Fruit fly (Drosophila melanogaster) whole organism, embryonic: ENCODE results near the gene Pex7.

Experiments used
- Abd-B ChIP-seq: fragments of 200-800 bp; sonication (Bioruptor generic); optimal IDR thresholded peaks from 2 replicates; lab custom pipeline; 2018; ENCODE audit warnings: missing biosample characterization, mild to moderate bottlenecking, missing genetic modification characterization, moderate library complexity
- Atf-2 ChIP-seq: fragments of 200-800 bp; sonication (Bioruptor generic); optimal IDR thresholded peaks from 2 replicates; lab custom pipeline; 2016; ENCODE audit warnings: missing biosample characterization, missing genetic modification characterization
- Bdp1 ChIP-seq: fragments of 200-800 bp; sonication (Bioruptor generic); optimal IDR thresholded peaks from 3 replicates; lab custom pipeline; 2016; ENCODE audit warnings: missing biosample characterization, missing genetic modification characterization
- CG10462 ChIP-seq: fragments of 200-800 bp; sonication (Bioruptor generic); optimal IDR thresholded peaks from 2 replicates; lab custom pipeline; 2016; ENCODE audit warnings: missing biosample characterization, missing genetic modification characterization
- CG10543 ChIP-seq: fragments of 200-800 bp; sonication (Bioruptor generic); optimal IDR thresholded peaks from 3 replicates; lab custom pipeline; 2017; ENCODE audit warnings: missing biosample characterization, mild to moderate bottlenecking, missing genetic modification characterization, moderate library complexity
- CG10959 ChIP-seq: fragments of 200-800 bp; sonication (Bioruptor generic); IDR thresholded peaks from 2 replicates; pipeline ENCODE4 v1.3.6; 2022; ENCODE audit warnings: missing biosample characterization, missing genetic modification characterization
- CG11093 ChIP-seq: fragments of 200-800 bp; sonication (Bioruptor generic); IDR thresholded peaks from 3 replicates; pipeline ENCODE4 v1.3.6; 2022; ENCODE audit warnings: missing biosample characterization, missing genetic modification characterization
- CG11695 ChIP-seq: fragments of 200-800 bp; sonication (Bioruptor generic); IDR thresholded peaks from 3 replicates; pipeline ENCODE4 v1.3.6; 2022; ENCODE audit warnings: missing biosample characterization, missing genetic modification characterization
- CG12219 ChIP-seq: fragments of 200-800 bp; sonication (Bioruptor generic); optimal IDR thresholded peaks from 3 replicates; lab custom pipeline; 2018; ENCODE audit warnings: missing biosample characterization, mild to moderate bottlenecking, missing genetic modification characterization
- CG1529 ChIP-seq: fragments of 200-800 bp; sonication (Bioruptor generic); optimal IDR thresholded peaks from 3 replicates; lab custom pipeline; 2018; ENCODE audit warnings: missing biosample characterization, missing genetic modification characterization
- CG16813 ChIP-seq: fragments of 200-800 bp; sonication (Bioruptor generic); IDR thresholded peaks from 3 replicates; pipeline ENCODE4 v1.3.6; 2022; ENCODE audit warnings: missing biosample characterization, missing genetic modification characterization; ENCODE audit not compliant: partially characterized antibody
- CG17802 ChIP-seq: fragments of 200-800 bp; sonication (Bioruptor generic); optimal IDR thresholded peaks from 2 replicates; lab custom pipeline; 2018; ENCODE audit warnings: missing biosample characterization, mild to moderate bottlenecking, missing genetic modification characterization, moderate library complexity
- CG18262 ChIP-seq: fragments of 200-800 bp; optimal IDR thresholded peaks from 3 replicates; lab custom pipeline; 2019; ENCODE audit warnings: missing biosample characterization, mild to moderate bottlenecking, missing genetic modification characterization, moderate library complexity
- CG1832 ChIP-seq: fragments of 200-800 bp; sonication (Bioruptor generic); optimal IDR thresholded peaks from 2 replicates; lab custom pipeline; 2017; ENCODE audit warnings: missing biosample characterization, mild to moderate bottlenecking, missing genetic modification characterization, inconsistent platforms
- CG2678 ChIP-seq: fragments of 200-800 bp; sonication (Bioruptor generic); optimal IDR thresholded peaks from 3 replicates; lab custom pipeline; 2019; ENCODE audit warnings: missing biosample characterization, mild to moderate bottlenecking, missing genetic modification characterization, moderate library complexity
- CG30020 ChIP-seq: fragments of 200-800 bp; optimal IDR thresholded peaks from 2 replicates; lab custom pipeline; 2019; ENCODE audit warnings: missing biosample characterization, mild to moderate bottlenecking, missing genetic modification characterization, moderate library complexity
- CG30403 ChIP-seq: fragments of 200-800 bp; sonication (Bioruptor generic); optimal IDR thresholded peaks from 3 replicates; lab custom pipeline; 2016; ENCODE audit warnings: missing biosample characterization, missing genetic modification characterization
- CG34224 ChIP-seq: fragments of 200-800 bp; sonication (Bioruptor generic); IDR thresholded peaks from 3 replicates; pipeline ENCODE4 v1.3.6; 2022; ENCODE audit warnings: missing biosample characterization, missing genetic modification characterization; ENCODE audit not compliant: partially characterized antibody
- CG4820 ChIP-seq: fragments of 200-800 bp; sonication (Bioruptor generic); optimal IDR thresholded peaks from 3 replicates; lab custom pipeline; 2016; ENCODE audit warnings: missing biosample characterization, missing genetic modification characterization
- CG5245 ChIP-seq: fragments of 200-800 bp; sonication (Bioruptor generic); optimal IDR thresholded peaks from 3 replicates; lab custom pipeline; 2016; ENCODE audit warnings: missing biosample characterization, missing genetic modification characterization
- CG6654 ChIP-seq: fragments of 200-800 bp; sonication (Bioruptor generic); optimal IDR thresholded peaks from 2 replicates; lab custom pipeline; 2017; ENCODE audit warnings: missing biosample characterization, mild to moderate bottlenecking, missing genetic modification characterization
- CG9817 ChIP-seq: fragments of 200-800 bp; sonication (Bioruptor generic); optimal IDR thresholded peaks from 2 replicates; lab custom pipeline; 2018; ENCODE audit warnings: missing biosample characterization, mild to moderate bottlenecking, missing genetic modification characterization, moderate library complexity
- CG9932 ChIP-seq: fragments of 200-800 bp; sonication (Bioruptor generic); IDR thresholded peaks from 2 replicates; pipeline ENCODE4 v1.3.6; 2022; ENCODE audit warnings: missing biosample characterization, missing genetic modification characterization
- CHES-1-like ChIP-seq: fragments of 200-800 bp; sonication (Bioruptor generic); optimal IDR thresholded peaks from 2 replicates; lab custom pipeline; 2016; ENCODE audit warnings: missing biosample characterization, missing genetic modification characterization
- Dad ChIP-seq: fragments of 200-800 bp; sonication (Bioruptor generic); optimal IDR thresholded peaks from 3 replicates; lab custom pipeline; 2016; ENCODE audit warnings: missing biosample characterization, missing genetic modification characterization
- Dip2 ChIP-seq: fragments of 200-800 bp; sonication (Bioruptor generic); IDR thresholded peaks from 2 replicates; pipeline ENCODE4 v1.3.6; 2022; ENCODE audit warnings: missing biosample characterization, missing genetic modification characterization
- Drgx ChIP-seq: fragments of 200-800 bp; sonication (Bioruptor generic); IDR thresholded peaks from 2 replicates; pipeline ENCODE4 v1.3.6; 2022; ENCODE audit warnings: missing biosample characterization, missing genetic modification characterization
- E2f2 ChIP-seq: fragments of 200-800 bp; sonication (Bioruptor generic); IDR thresholded peaks from 2 replicates; pipeline ENCODE4 v1.3.6; 2022; ENCODE audit warnings: missing biosample characterization, missing genetic modification characterization
- HHEX ChIP-seq: fragments of 200-800 bp; sonication (Bioruptor generic); optimal IDR thresholded peaks from 3 replicates; lab custom pipeline; 2017; ENCODE audit warnings: missing biosample characterization, mild to moderate bottlenecking, missing genetic modification characterization, missing genetic modification reagents
- Hmx ChIP-seq: fragments of 200-800 bp; sonication (Bioruptor generic); optimal IDR thresholded peaks from 2 replicates; lab custom pipeline; 2016; ENCODE audit warnings: missing biosample characterization, missing genetic modification characterization
- MTF-1 ChIP-seq: fragments of 200-800 bp; sonication (Bioruptor generic); optimal IDR thresholded peaks from 2 replicates; lab custom pipeline; 2018; ENCODE audit warnings: missing biosample characterization, mild to moderate bottlenecking, missing genetic modification characterization, borderline replicate concordance
- Six4 ChIP-seq: fragments of 200-800 bp; sonication (Bioruptor generic); optimal IDR thresholded peaks from 2 replicates; lab custom pipeline; 2016; ENCODE audit warnings: missing biosample characterization, missing genetic modification characterization
- Sox102F ChIP-seq: fragments of 200-800 bp; sonication (Bioruptor generic); optimal IDR thresholded peaks from 2 replicates; lab custom pipeline; 2018; ENCODE audit warnings: missing biosample characterization, mild to moderate bottlenecking, missing genetic modification characterization, moderate library complexity
- Stat92E ChIP-seq, 3 experiments: fragments of >200 bp in 2 of 3; fragments of 200-800 bp in 1 of 3; sonication (Bioruptor generic) in 1 of 3; optimal IDR thresholded peaks; 2 replicates each; lab custom pipeline; 2017 to 2019; ENCODE audit warnings: missing biosample characterization in 3 of 3, missing genetic modification characterization in 3 of 3, mild to moderate bottlenecking in 1 of 3, moderate library complexity in 1 of 3
- bigmax ChIP-seq: fragments of 200-800 bp; sonication (Bioruptor generic); optimal IDR thresholded peaks from 2 replicates; lab custom pipeline; 2018; ENCODE audit warnings: missing biosample characterization, mild to moderate bottlenecking, missing genetic modification characterization
- cg ChIP-seq: fragments of 200-800 bp; sonication (Bioruptor generic); optimal IDR thresholded peaks from 3 replicates; lab custom pipeline; 2019; ENCODE audit warnings: missing biosample characterization, mild to moderate bottlenecking, missing genetic modification characterization, moderate library complexity
- chinmo ChIP-seq: fragments of 200-800 bp; sonication (Bioruptor generic); IDR thresholded peaks from 4 replicates; pipeline ENCODE4 v1.3.6; 2022; ENCODE audit warnings: missing biosample characterization, missing genetic modification characterization; ENCODE audit not compliant: partially characterized antibody
- da ChIP-seq: fragments of 200-800 bp; sonication (Bioruptor generic); optimal IDR thresholded peaks from 2 replicates; lab custom pipeline; 2016; ENCODE audit warnings: missing biosample characterization, missing genetic modification characterization
- gsb ChIP-seq: fragments of 200-800 bp; sonication (Bioruptor generic); IDR thresholded peaks from 2 replicates; pipeline ENCODE4 v1.3.6; 2022; ENCODE audit warnings: missing biosample characterization, missing genetic modification characterization
- gsb-n ChIP-seq: fragments of 200-800 bp; sonication (Bioruptor generic); optimal IDR thresholded peaks from 3 replicates; lab custom pipeline; 2018; ENCODE audit warnings: missing biosample characterization, mild to moderate bottlenecking, missing genetic modification characterization
- klu ChIP-seq: fragments of 200-800 bp; sonication (Bioruptor generic); IDR thresholded peaks from 2 replicates; pipeline ENCODE4 v1.3.6; 2022; ENCODE audit warnings: missing biosample characterization, missing genetic modification characterization
- nerfin-1 ChIP-seq: fragments of 200-800 bp; sonication (Bioruptor generic); optimal IDR thresholded peaks from 3 replicates; lab custom pipeline; 2019; ENCODE audit warnings: missing biosample characterization, mild to moderate bottlenecking, missing genetic modification characterization, moderate library complexity
- org-1 ChIP-seq: fragments of 200-800 bp; sonication (Bioruptor generic); optimal IDR thresholded peaks from 2 replicates; lab custom pipeline; 2017; ENCODE audit warnings: missing biosample characterization, missing genetic modification characterization
- rib ChIP-seq: fragments of 200-800 bp; sonication (Bioruptor generic); IDR thresholded peaks from 2 replicates; pipeline ENCODE4 v1.3.6; 2022; ENCODE audit warnings: missing biosample characterization, missing genetic modification characterization
- row ChIP-seq: fragments of 200-800 bp; sonication (Bioruptor generic); IDR thresholded peaks from 3 replicates; pipeline ENCODE4 v1.3.6; 2022; ENCODE audit warnings: missing biosample characterization, missing genetic modification characterization
- sd ChIP-seq: fragments of 200-800 bp; sonication (Bioruptor generic); optimal IDR thresholded peaks from 3 replicates; lab custom pipeline; 2018; ENCODE audit warnings: missing biosample characterization, mild to moderate bottlenecking, missing genetic modification characterization, moderate library complexity
- so ChIP-seq: fragments of 200-800 bp; sonication (Bioruptor generic); IDR thresholded peaks from 3 replicates; pipeline ENCODE4 v1.3.6; 2022; ENCODE audit warnings: missing biosample characterization, missing genetic modification characterization
- unpg ChIP-seq: fragments of 200-800 bp; sonication (Bioruptor generic); optimal IDR thresholded peaks from 3 replicates; lab custom pipeline; 2018; ENCODE audit warnings: missing biosample characterization, mild to moderate bottlenecking, missing genetic modification characterization, moderate library complexity
- wdn ChIP-seq: fragments of 200-800 bp; sonication (Bioruptor generic); IDR thresholded peaks from 2 replicates; pipeline ENCODE4 v1.3.6; 2022; ENCODE audit warnings: missing biosample characterization, missing genetic modification characterization
- zen ChIP-seq: fragments of 200-800 bp; sonication (Bioruptor generic); optimal IDR thresholded peaks from 3 replicates; lab custom pipeline; 2018; ENCODE audit warnings: missing biosample characterization, mild to moderate bottlenecking, missing genetic modification characterization, moderate library complexity
- zf30C ChIP-seq: fragments of 200-800 bp; sonication (Bioruptor generic); optimal IDR thresholded peaks from 3 replicates; lab custom pipeline; 2018; ENCODE audit warnings: missing biosample characterization, mild to moderate bottlenecking, missing genetic modification characterization

Pex7 gene

dm6 chr3L:8697862-8698261, 50.9 kb downstream of the Pex7 start (continued):
- TF ChIP-seq nerfin-1 (tag; lab: Kevin White, UChicago) = no peak
- TF ChIP-seq CG18262 (tag; lab: Kevin White, UChicago) = no peak
- no peak for TF ChIP-seq E2f2 (GFP tag; lab: Robert Waterston, UW)
- TF ChIP-seq CG1832 (GFP tag; lab: Kevin White, UChicago) = no peak
- TF ChIP-seq CG16813 (GFP tag; lab: Robert Waterston, UW) = no peak
- no peak for TF ChIP-seq zen (tag; lab: Kevin White, UChicago)
- no peak for TF ChIP-seq CG17802 (tag; lab: Kevin White, UChicago)
- no peak for TF ChIP-seq Bdp1 (GFP tag; lab: Kevin White, UChicago)
- TF ChIP-seq Sox102F (GFP tag; lab: Kevin White, UChicago) = no peak
- TF ChIP-seq HHEX (GFP tag; lab: Kevin White, UChicago) = no peak
- no peak for TF ChIP-seq Dad
- peak; percentile 81 for TF ChIP-seq CG10543 (GFP tag; lab: Kevin White, UChicago)
- TF ChIP-seq CG9817 (tag; lab: Kevin White, UChicago) = no peak
- TF ChIP-seq so (GFP tag; lab: Robert Waterston, UW) = 0 out of 3 replicates have a peak, but pooled peaks have one; percentile 35
- TF ChIP-seq zf30C = no peak
- no peak for TF ChIP-seq CG11695 (GFP tag; lab: Robert Waterston, UW)
- TF ChIP-seq gsb-n (tag; lab: Kevin White, UChicago) = no peak
- TF ChIP-seq rib (GFP tag; lab: Robert Waterston, UW) = no peak
- no peak for TF ChIP-seq wdn (GFP tag; lab: Robert Waterston, UW)
- no peak for TF ChIP-seq CG1529 (GFP tag; lab: Kevin White, UChicago)
- TF ChIP-seq CG2678 = no peak
- TF ChIP-seq Atf-2 = no peak
- 0 out of 3 replicates have a peak, but pooled peaks have one; percentile 12 for TF ChIP-seq row
- no peak for TF ChIP-seq CG11093 (GFP tag; lab: Robert Waterston, UW)
- no peak for TF ChIP-seq Abd-B
- no peak for TF ChIP-seq CG30403
- TF ChIP-seq org-1 (GFP tag; lab: Kevin White, UChicago) = no peak
- no peak for TF ChIP-seq CG34224 (GFP tag; lab: Robert Waterston, UW)
- TF ChIP-seq Six4 (GFP tag; lab: Kevin White, UChicago) = no peak
- TF ChIP-seq Drgx (GFP tag; lab: Robert Waterston, UW) = peak; percentile 39
- no peak for TF ChIP-seq da
- TF ChIP-seq CHES-1-like (GFP tag; lab: Kevin White, UChicago) = no peak
- 0 out of 2 replicates have a peak, but pooled peaks have one; percentile 40 for TF ChIP-seq gsb (GFP tag; lab: Robert Waterston, UW)
- no peak for TF ChIP-seq bigmax
- peak; percentile 10 for TF ChIP-seq sd (tag; lab: Kevin White, UChicago)
- no peak for TF ChIP-seq Stat92E (GFP tag; optimal IDR thresholded peaks at IDR 0.05; lab: Kevin White, UChicago)
- no peak for TF ChIP-seq CG5245
- no peak for TF ChIP-seq CG4820
- TF ChIP-seq CG30020 (tag; lab: Kevin White, UChicago) = no peak
- TF ChIP-seq Hmx (GFP tag; lab: Kevin White, UChicago) = no peak
- TF ChIP-seq CG10959 (GFP tag; lab: Robert Waterston, UW) = no peak
- TF ChIP-seq MTF-1 (GFP tag; lab: Kevin White, UChicago) = no peak
- no peak for TF ChIP-seq cg (GFP tag; lab: Kevin White, UChicago)
- TF ChIP-seq CG6654 (GFP tag; lab: Kevin White, UChicago) = no peak
- TF ChIP-seq CG12219 (GFP tag; lab: Kevin White, UChicago) = no peak
- no peak for TF ChIP-seq Dip2 (GFP tag; lab: Robert Waterston, UW)
- no peak; the same call in 1 of the 2 replicates for TF ChIP-seq CG9932
- no peak for TF ChIP-seq unpg (GFP tag; lab: Kevin White, UChicago)
- TF ChIP-seq chinmo (GFP tag; lab: Robert Waterston, UW) = peak; percentile 89; the same call in 3 of the 4 replicates
- TF ChIP-seq CG10462 (GFP tag; lab: Kevin White, UChicago) = no peak
- TF ChIP-seq klu = no peak
